Worm (Caenorhabditis elegans) whole organism, late embryonic: ENCODE data around the gene sna-1.

Experiments used
- K02D7.2 ChIP-seq: sonication (generic microtip); optimal IDR thresholded peaks from 2 replicates; lab custom pipeline; 2017; ENCODE audit warnings: mild to moderate bottlenecking, missing genetic modification characterization, missing compliant biosample characterization
- ceh-24 ChIP-seq: sonication (generic microtip); optimal IDR thresholded peaks from 2 replicates; lab custom pipeline; 2016; ENCODE audit warnings: mild to moderate bottlenecking, missing genetic modification characterization, missing compliant biosample characterization
- ceh-9 ChIP-seq: sonication (generic microtip); optimal IDR thresholded peaks from 2 replicates; lab custom pipeline; 2016; ENCODE audit warnings: mild to moderate bottlenecking, missing genetic modification characterization, inconsistent platforms, missing compliant biosample characterization
- ets-4 ChIP-seq: sonication (generic microtip); optimal IDR thresholded peaks from 2 replicates; lab custom pipeline; 2016; ENCODE audit warnings: missing genetic modification characterization, missing compliant biosample characterization
- fax-1 ChIP-seq: sonication (generic microtip); optimal IDR thresholded peaks from 2 replicates; lab custom pipeline; 2016; ENCODE audit warnings: missing genotype, missing genetic modification characterization, missing compliant biosample characterization
- fkh-10 ChIP-seq: fragments of 150-350 bp; optimal IDR thresholded peaks from 2 replicates; lab custom pipeline; 2014; ENCODE audit warnings: missing biosample characterization, missing genetic modification reagents, missing genetic modification characterization
- hlh-30 ChIP-seq: sonication (generic microtip); optimal IDR thresholded peaks from 2 replicates; lab custom pipeline; 2017; ENCODE audit warnings: antibody characterized with exemption, missing genetic modification characterization, missing compliant biosample characterization; ENCODE audit not compliant: insufficient read depth
- lin-11 ChIP-seq: fragments of 200-800 bp; sonication (Bioruptor generic); optimal IDR thresholded peaks from 2 replicates; lab custom pipeline; 2018; ENCODE audit warnings: mild to moderate bottlenecking, missing genetic modification characterization, missing compliant biosample characterization
- mec-3 ChIP-seq: sonication (generic microtip); optimal IDR thresholded peaks from 2 replicates; lab custom pipeline; 2016; ENCODE audit warnings: borderline replicate concordance, missing genetic modification characterization, missing compliant biosample characterization
- nhr-11 ChIP-seq: fragments of 150-350 bp; optimal IDR thresholded peaks from 2 replicates; lab custom pipeline; 2014; ENCODE audit warnings: missing biosample characterization, missing genetic modification characterization
- ref-2 ChIP-seq: sonication (generic microtip); optimal IDR thresholded peaks from 2 replicates; lab custom pipeline; 2016; ENCODE audit warnings: missing genetic modification characterization, missing compliant biosample characterization
- sdc-2 ChIP-seq: sonication (generic microtip); optimal IDR thresholded peaks from 2 replicates; lab custom pipeline; 2016; ENCODE audit warnings: missing genotype, missing genetic modification characterization, missing compliant biosample characterization
- zip-5 ChIP-seq: sonication (generic microtip); optimal IDR thresholded peaks from 2 replicates; lab custom pipeline; 2016; ENCODE audit warnings: missing genetic modification characterization, missing compliant biosample characterization

ce11 chrV:6669520-6669919 lies 41.0 kb downstream of the sna-1 start, which contains the start of gene cest-28:
- no peak for TF ChIP-seq ceh-9
- TF ChIP-seq nhr-11 (tag; lab: Kevin White, UChicago), result no peak
- no peak for TF ChIP-seq zip-5 (tag; lab: Kevin White, UChicago)
- TF ChIP-seq fkh-10, result no peak
- TF ChIP-seq ceh-24, result no peak
- no peak for TF ChIP-seq ets-4
- TF ChIP-seq hlh-30 (tag; lab: Kevin White, UChicago), result no peak
- TF ChIP-seq K02D7.2 (tag; lab: Kevin White, UChicago), result no peak
- TF ChIP-seq fax-1 (tag; lab: Kevin White, UChicago), result no peak
- no peak for TF ChIP-seq sdc-2 (tag; lab: Kevin White, UChicago)
- TF ChIP-seq lin-11 (tag; lab: Kevin White, UChicago), result no peak
- no peak for TF ChIP-seq ref-2 (tag; lab: Kevin White, UChicago)
- no peak for TF ChIP-seq mec-3 (tag; lab: Kevin White, UChicago)
